Worm (Caenorhabditis elegans) whole organism, mixed stage, embryonic: ENCODE results near the gene K02C4.5.

ENCODE experiments used
- M03D4.4 ChIP-seq: sonication (generic microtip); optimal IDR thresholded peaks from 2 replicates; lab custom pipeline; 2017; ENCODE audit warnings: mild to moderate bottlenecking, missing genetic modification characterization, missing compliant biosample characterization
- bed-3 ChIP-seq: fragments of 200-800 bp; sonication (Bioruptor generic); optimal IDR thresholded peaks from 3 replicates; lab custom pipeline; 2018; ENCODE audit warnings: mild to moderate bottlenecking, missing genetic modification characterization, moderate library complexity, missing compliant biosample characterization
- blmp-1 ChIP-seq: fragments of 150-350 bp; optimal IDR thresholded peaks from 2 replicates; lab custom pipeline; 2014; ENCODE audit warnings: missing biosample characterization, missing genetic modification characterization
- ceh-39 ChIP-seq: fragments of 150-350 bp; optimal IDR thresholded peaks from 2 replicates; lab custom pipeline; 2014; ENCODE audit warnings: missing biosample characterization, missing genetic modification characterization
- ceh-43 ChIP-seq: fragments of 200-800 bp; sonication (Bioruptor generic); optimal IDR thresholded peaks from 2 replicates; lab custom pipeline; 2018; ENCODE audit warnings: mild to moderate bottlenecking, missing genetic modification characterization, moderate library complexity, missing compliant biosample characterization
- ceh-83 ChIP-seq: fragments of 200-800 bp; sonication (Bioruptor generic); optimal IDR thresholded peaks from 2 replicates; lab custom pipeline; 2018; ENCODE audit warnings: mild to moderate bottlenecking, missing genetic modification characterization, missing compliant biosample characterization
- ces-1 ChIP-seq: fragments of 150-350 bp; optimal IDR thresholded peaks from 2 replicates; lab custom pipeline; 2014; ENCODE audit warnings: missing biosample characterization, missing genetic modification reagents, missing genetic modification characterization
- cnd-1 ChIP-seq: fragments of 200-800 bp; sonication (Bioruptor generic); optimal IDR thresholded peaks from 2 replicates; lab custom pipeline; 2018; ENCODE audit warnings: mild to moderate bottlenecking, missing genetic modification characterization, missing compliant biosample characterization
- elt-1 ChIP-seq: sonication (generic microtip); optimal IDR thresholded peaks from 2 replicates; lab custom pipeline; 2017; ENCODE audit warnings: missing genetic modification characterization, mild to moderate bottlenecking, missing compliant biosample characterization, antibody characterized with exemption, moderate library complexity, borderline replicate concordance; ENCODE audit not compliant: insufficient read depth
- elt-3 ChIP-seq: fragments of 150-350 bp; optimal IDR thresholded peaks from 2 replicates; lab custom pipeline; 2014; ENCODE audit warnings: missing biosample characterization, missing genetic modification characterization
- flh-1 ChIP-seq: fragments of 200-800 bp; sonication (Bioruptor generic); optimal IDR thresholded peaks from 2 replicates; lab custom pipeline; 2018; ENCODE audit warnings: mild to moderate bottlenecking, missing genetic modification characterization, moderate library complexity, missing compliant biosample characterization
- hlh-1 ChIP-seq: fragments of 150-350 bp; optimal IDR thresholded peaks from 2 replicates; lab custom pipeline; 2014; ENCODE audit warnings: missing biosample characterization, missing genetic modification reagents, missing genetic modification characterization
- lin-32 ChIP-seq: fragments of 200-800 bp; sonication (Bioruptor generic); optimal IDR thresholded peaks from 2 replicates; lab custom pipeline; 2018; ENCODE audit warnings: mild to moderate bottlenecking, missing genetic modification characterization, missing compliant biosample characterization
- lsy-2 ChIP-seq: fragments of 150-350 bp; optimal IDR thresholded peaks from 2 replicates; lab custom pipeline; 2014; ENCODE audit warnings: missing biosample characterization, missing genetic modification characterization
- mab-5 ChIP-seq: fragments of 150-350 bp; optimal IDR thresholded peaks from 2 replicates; lab custom pipeline; 2014; ENCODE audit warnings: missing biosample characterization, missing genetic modification characterization
- mep-1 ChIP-seq: fragments of 150-350 bp; optimal IDR thresholded peaks from 2 replicates; lab custom pipeline; 2017; ENCODE audit warnings: missing biosample characterization, missing genetic modification reagents, missing genetic modification characterization, inconsistent platforms
- mls-2 ChIP-seq: sonication (generic microtip); optimal IDR thresholded peaks from 2 replicates; lab custom pipeline; 2016; ENCODE audit warnings: mild to moderate bottlenecking, missing genetic modification characterization, moderate library complexity, missing compliant biosample characterization
- nhr-12 ChIP-seq: fragments of 150-350 bp; optimal IDR thresholded peaks from 2 replicates; lab custom pipeline; 2014; ENCODE audit warnings: missing biosample characterization, missing genetic modification characterization
- nhr-2 ChIP-seq: fragments of 150-350 bp; optimal IDR thresholded peaks from 2 replicates; lab custom pipeline; 2014; ENCODE audit warnings: missing biosample characterization, missing genetic modification characterization
- nhr-237 ChIP-seq: fragments of 150-350 bp; optimal IDR thresholded peaks from 2 replicates; lab custom pipeline; 2014; ENCODE audit warnings: missing biosample characterization, missing genetic modification characterization
- nhr-28 ChIP-seq: fragments of 150-350 bp; optimal IDR thresholded peaks from 2 replicates; lab custom pipeline; 2014; ENCODE audit warnings: missing biosample characterization, missing genetic modification characterization
- nhr-76 ChIP-seq: sonication (generic microtip); optimal IDR thresholded peaks from 2 replicates; lab custom pipeline; 2017; ENCODE audit warnings: missing biosample characterization, missing genetic modification characterization
- pha-4 ChIP-seq: fragments of 150-350 bp; optimal IDR thresholded peaks from 2 replicates; lab custom pipeline; 2018; ENCODE audit warnings: missing biosample characterization, missing genetic modification reagents, missing genetic modification characterization
- snpc-4 ChIP-seq: fragments of 150-350 bp; optimal IDR thresholded peaks from 2 replicates; lab custom pipeline; 2014; ENCODE audit warnings: missing biosample characterization, missing genetic modification characterization
- sptf-1 ChIP-seq: sonication (generic microtip); optimal IDR thresholded peaks from 2 replicates; lab custom pipeline; 2017; ENCODE audit warnings: mild to moderate bottlenecking, missing genetic modification characterization, moderate library complexity, missing compliant biosample characterization
- tbx-8 ChIP-seq: fragments of 200-800 bp; sonication (Bioruptor generic); optimal IDR thresholded peaks from 2 replicates; lab custom pipeline; 2018; ENCODE audit warnings: mild to moderate bottlenecking, missing genetic modification characterization, moderate library complexity, missing compliant biosample characterization
- unc-120 ChIP-seq: sonication (generic microtip); optimal IDR thresholded peaks from 2 replicates; lab custom pipeline; 2017; ENCODE audit warnings: missing genetic modification characterization, missing compliant biosample characterization; ENCODE audit not compliant: poor library complexity, severe bottlenecking
- unc-39 ChIP-seq: fragments of 150-350 bp; optimal IDR thresholded peaks from 2 replicates; lab custom pipeline; 2014; ENCODE audit warnings: missing biosample characterization, missing genetic modification characterization
- unc-62 ChIP-seq: fragments of 150-350 bp; optimal IDR thresholded peaks from 2 replicates; lab custom pipeline; 2014; ENCODE audit warnings: missing biosample characterization, missing genetic modification reagents, missing genetic modification characterization
- zip-8 ChIP-seq: fragments of 150-350 bp; optimal IDR thresholded peaks from 2 replicates; lab custom pipeline; 2014; ENCODE audit warnings: missing biosample characterization, missing genetic modification characterization
- ztf-11 ChIP-seq: fragments of 150-350 bp; optimal IDR thresholded peaks from 2 replicates; lab custom pipeline; 2014; ENCODE audit warnings: missing biosample characterization, missing genetic modification characterization

K02C4.5 gene

ce11 chrII:8037863-8038262 lies 40.4 kb upstream of the K02C4.5 start, which contains the start of gene C08B11.9:
Gene C08B11.9, minus strand, starts transcription at chrII:8038169.
- TF ChIP-seq ceh-43 (no peak), bed-3 (no peak), pha-4 (no peak), blmp-1 (tag; lab: Kevin White, UChicago) (no peak), mep-1 (tag; lab: Kevin White, UChicago) (no peak), zip-8 (tag; lab: Kevin White, UChicago) (no peak), tbx-8 (no peak), nhr-76 (tag; lab: Kevin White, UChicago) (no peak), elt-1 (no peak), cnd-1 (tag; lab: Kevin White, UChicago) (no peak)
- TF ChIP-seq, all 35 proteins: peak for 0

- no peak for TF ChIP-seq sptf-1 (tag; lab: Kevin White, UChicago)
- no peak for TF ChIP-seq snpc-4
- peak; percentile 16 for TF ChIP-seq ceh-39 (tag; lab: Kevin White, UChicago)
- no peak for TF ChIP-seq pha-4
- no peak for TF ChIP-seq ceh-83 (GFP tag; lab: Kevin White, UChicago)
- no peak for TF ChIP-seq ces-1
- TF ChIP-seq tbx-8, result no peak
- TF ChIP-seq nhr-12, result no peak
- no peak for TF ChIP-seq M03D4.4
- TF ChIP-seq lin-32 (GFP tag; lab: Kevin White, UChicago), result no peak
- TF ChIP-seq hlh-1 (tag; lab: Kevin White, UChicago), result no peak
- peak; percentile 90 for TF ChIP-seq lsy-2 (tag; lab: Kevin White, UChicago)
- no peak for TF ChIP-seq unc-62 (GFP tag; lab: Kevin White, UChicago)
- TF ChIP-seq flh-1 (GFP tag; lab: Kevin White, UChicago), result no peak
- no peak for TF ChIP-seq unc-39 (tag; lab: Kevin White, UChicago)
- TF ChIP-seq nhr-237 (tag; lab: Kevin White, UChicago), result no peak
- TF ChIP-seq ztf-11 (tag; lab: Kevin White, UChicago), result no peak
- peak; percentile 59 for TF ChIP-seq mep-1 (tag; lab: Kevin White, UChicago)
- TF ChIP-seq elt-1, result no peak
- TF ChIP-seq nhr-28, result no peak
- no peak for TF ChIP-seq nhr-2 (tag; lab: Kevin White, UChicago)
- no peak for TF ChIP-seq mab-5 (tag; lab: Kevin White, UChicago)
- no peak for TF ChIP-seq elt-3 (tag; lab: Kevin White, UChicago)
- TF ChIP-seq ceh-43, result no peak
- no peak for TF ChIP-seq unc-120 (tag; lab: Kevin White, UChicago)
Measured at ce11 chrII:8039416-8039815, 38.8 kb upstream of the K02C4.5 start, which contains the start of the genes ubh-4 and algn-6. Gene ubh-4, minus strand, starts transcription at chrII:8039597. Gene algn-6, plus strand, starts transcription at chrII:8039802.

ce11 chrII:8041642-8042041 lies 36.6 kb upstream of the K02C4.5 start:
- peak; percentile 33 for TF ChIP-seq lsy-2 (tag; lab: Kevin White, UChicago)
- peak; percentile 88 for TF ChIP-seq ces-1
- TF ChIP-seq ceh-39 (tag; lab: Kevin White, UChicago), result no peak

ce11 chrII:8042289-8042688 lies 35.9 kb upstream of the K02C4.5 start, which contains the start of gene T05H10.1:
Gene T05H10.1, plus strand, starts transcription at chrII:8042589.
- TF ChIP-seq nhr-76 (tag; lab: Kevin White, UChicago), result no peak
- no peak for TF ChIP-seq M03D4.4

- TF ChIP-seq pha-4, result no peak
- TF ChIP-seq unc-120 (tag; lab: Kevin White, UChicago), result no peak
- TF ChIP-seq nhr-12, result no peak
Measured at ce11 chrII:8047264-8047663, 31.0 kb upstream of the K02C4.5 start, which contains the start of gene apn-1. Gene apn-1, plus strand, starts transcription at chrII:8047564.

ce11 chrII:8050477-8050876 lies 27.8 kb upstream of the K02C4.5 start, which contains the start of gene mtre-1:
Gene mtre-1, minus strand, starts transcription at chrII:8050577.
- no peak for TF ChIP-seq snpc-4
- no peak for TF ChIP-seq tbx-8
- no peak for TF ChIP-seq mls-2 (tag; lab: Kevin White, UChicago)
- no peak for TF ChIP-seq lin-32 (GFP tag; lab: Kevin White, UChicago)
- TF ChIP-seq elt-1, result peak; percentile 41
- no peak for TF ChIP-seq unc-62 (GFP tag; lab: Kevin White, UChicago)
- TF ChIP-seq, all 35 proteins: peak for 1
